Worm (Caenorhabditis elegans) whole organism, young adult: ENCODE data around the gene F45E1.1.

Experiments used
- D2030.7 ChIP-seq: fragments of 200-800 bp; sonication (Bioruptor generic); IDR thresholded peaks from 2 replicates; pipeline ENCODE4 v1.3.6; 2022; ENCODE audit warnings: missing genetic modification reagents, missing genetic modification characterization, missing compliant biosample characterization
- F49E8.2 ChIP-seq: sonication (generic microtip); optimal IDR thresholded peaks from 3 replicates; lab custom pipeline; 2017; ENCODE audit warnings: missing genetic modification characterization, mild to moderate bottlenecking, missing compliant biosample characterization, antibody characterized with exemption, moderate library complexity; ENCODE audit not compliant: insufficient read depth
- Y95B8A.8 ChIP-seq: fragments of 200-800 bp; sonication (Bioruptor generic); IDR thresholded peaks from 2 replicates; pipeline ENCODE4 v1.3.6; 2022; ENCODE audit warnings: missing genetic modification reagents, missing genetic modification characterization, missing compliant biosample characterization
- ama-1 ChIP-seq, 3 experiments: fragments of 150-350 bp in 1 of 3; sonication (generic microtip) in 2 of 3; optimal IDR thresholded peaks; 2 replicates each; lab custom pipeline; 2014 to 2018; ENCODE audit warnings: missing biosample characterization in 2 of 3, missing genetic modification characterization in 2 of 3, missing genetic modification reagents in 2 of 3
- aptf-2 ChIP-seq: fragments of 200-800 bp; sonication (Bioruptor generic); conservative IDR thresholded peaks from 2 replicates; pipeline ENCODE4 v1.3.6; 2022; ENCODE audit warnings: missing genetic modification reagents, missing genetic modification characterization, missing compliant biosample characterization
- lir-1 ChIP-seq: fragments of 200-800 bp; sonication (Bioruptor generic); conservative IDR thresholded peaks from 2 replicates; pipeline ENCODE4 v1.3.6; 2022; ENCODE audit warnings: missing genetic modification reagents, missing genetic modification characterization, missing compliant biosample characterization
- madf-8 ChIP-seq: fragments of 200-800 bp; sonication (Bioruptor generic); conservative IDR thresholded peaks from 2 replicates; pipeline ENCODE4 v1.3.6; 2022; ENCODE audit warnings: missing genetic modification reagents, missing genetic modification characterization, missing compliant biosample characterization
- nfya-2 ChIP-seq: fragments of 200-800 bp; sonication (Bioruptor generic); IDR thresholded peaks from 2 replicates; pipeline ENCODE4 v1.3.6; 2022; ENCODE audit warnings: missing genetic modification reagents, missing genetic modification characterization, missing compliant biosample characterization
- pbrm-1 ChIP-seq: fragments of 200-800 bp; sonication (Bioruptor generic); IDR thresholded peaks from 2 replicates; pipeline ENCODE4 v1.3.6; 2022; ENCODE audit warnings: missing genetic modification reagents, missing genetic modification characterization, missing compliant biosample characterization
- xnd-1 ChIP-seq: sonication (generic microtip); optimal IDR thresholded peaks from 2 replicates; lab custom pipeline; 2016; ENCODE audit warnings: missing genotype, missing genetic modification reagents, missing genetic modification characterization, missing compliant biosample characterization

- no peak for TF ChIP-seq pbrm-1 (GFP tag; lab: Robert Waterston, UW)
- no peak for TF ChIP-seq lir-1
- TF ChIP-seq D2030.7 (GFP tag; lab: Robert Waterston, UW) = no peak
- TF ChIP-seq Y95B8A.8 (GFP tag; lab: Robert Waterston, UW) = no peak
- TF ChIP-seq ama-1 (optimal IDR thresholded peaks at IDR 0.05; lab: Kevin White, UChicago) = no peak
- no peak for TF ChIP-seq ama-1 (GFP tag; optimal IDR thresholded peaks at IDR 0.05; lab: Kevin White, UChicago)
- TF ChIP-seq nfya-2 (GFP tag; lab: Robert Waterston, UW) = no peak
- TF ChIP-seq xnd-1 = no peak
- TF ChIP-seq aptf-2 = no peak
- no peak for TF ChIP-seq madf-8 (GFP tag; lab: Robert Waterston, UW)
- TF ChIP-seq F49E8.2 (tag; lab: Kevin White, UChicago) = no peak
Observed at ce11 chrX:8026709-8027108, 23.2 kb downstream of the F45E1.1 start.
